Fruit fly (Drosophila melanogaster) whole organism, larva: Measurements from ENCODE around the gene asf1.
A peak's percentile ranks its signal among the peaks of the same experiment; 100 is the strongest.

Experiments
- noc ChIP-seq: fragments of 200-800 bp; sonication (Bioruptor generic); optimal IDR thresholded peaks from 3 replicates; lab custom pipeline; 2019; ENCODE audit warnings: missing biosample characterization, mild to moderate bottlenecking, missing genetic modification characterization, moderate library complexity

The asf1 gene

dm6 chr3L:19618072-19618958 is at the start of gene asf1:
Gene asf1, plus strand, starts transcription at chr3L:19618894.
- no peak for TF ChIP-seq noc (tag; lab: Kevin White, UChicago)

dm6 chr3L:19568999-19569398 is 49.7 kb upstream of the asf1 start:
- TF ChIP-seq noc (tag; lab: Kevin White, UChicago): no peak

- TF ChIP-seq noc (tag; lab: Kevin White, UChicago): no peak
These were observed 49.3 kb upstream of the asf1 start for dm6 chr3L:19569407-19569806.

- no peak for TF ChIP-seq noc (tag; lab: Kevin White, UChicago)
These were observed 44.2 kb upstream of the asf1 start for dm6 chr3L:19574452-19574851.

- TF ChIP-seq noc (tag; lab: Kevin White, UChicago): no peak
These were observed 43.0 kb upstream of the asf1 start for dm6 chr3L:19575650-19576049.

dm6 chr3L:19579346-19579745 is 39.3 kb upstream of the asf1 start:
- TF ChIP-seq noc (tag; lab: Kevin White, UChicago): no peak

dm6 chr3L:19580709-19581227 is 37.9 kb upstream of the asf1 start:
- TF ChIP-seq noc (tag; lab: Kevin White, UChicago): no peak

dm6 chr3L:19584369-19584915 is 34.3 kb upstream of the asf1 start, which contains the start of gene Shal:
Gene Shal, minus strand, starts transcription at chr3L:19584568.
- TF ChIP-seq noc (tag; lab: Kevin White, UChicago): no peak

dm6 chr3L:19585979-19586378 is 32.7 kb upstream of the asf1 start, which contains the start of the genes CG9231 and CG9330:
Gene CG9231, minus strand, starts transcription at chr3L:19586003.
Gene CG9330, plus strand, starts transcription at chr3L:19586253.
- TF ChIP-seq noc (tag; lab: Kevin White, UChicago): no peak

- TF ChIP-seq noc (tag; lab: Kevin White, UChicago): peak; percentile 100
These were observed 28.3 kb upstream of the asf1 start, which contains the start of gene CG14100 for dm6 chr3L:19590422-19590821. Gene CG14100, minus strand, starts transcription at chr3L:19590524.

- TF ChIP-seq noc (tag; lab: Kevin White, UChicago): no peak
These were observed 20.1 kb upstream of the asf1 start, which contains the start of the genes ash1 and Taf6 for dm6 chr3L:19598369-19599148. Gene ash1, minus strand, starts transcription at chr3L:19598755. Gene Taf6, plus strand, starts transcription at chr3L:19599088.

- no peak for TF ChIP-seq noc (tag; lab: Kevin White, UChicago)
These were observed 17.3 kb upstream of the asf1 start, which contains the start of gene CG9368 for dm6 chr3L:19601413-19601812. Gene CG9368, plus strand, starts transcription at chr3L:19601633.

- no peak for TF ChIP-seq noc (tag; lab: Kevin White, UChicago)
These were observed 12.7 kb upstream of the asf1 start, which contains the start of the genes lush and CG9372 for dm6 chr3L:19605974-19606497. Gene lush, minus strand, starts transcription at chr3L:19606090. Gene CG9372, plus strand, starts transcription at chr3L:19606208.

- TF ChIP-seq noc (tag; lab: Kevin White, UChicago): peak; percentile 99
These were observed 6.5 kb upstream of the asf1 start, which contains the start of the genes Lon and PIG-F for dm6 chr3L:19612172-19612571. Gene Lon, minus strand, starts transcription at chr3L:19612199. Gene PIG-F, plus strand, starts transcription at chr3L:19612455.

dm6 chr3L:19630701-19631100 is 12.0 kb downstream of the asf1 start:
- peak; percentile 81 for TF ChIP-seq noc (tag; lab: Kevin White, UChicago)
